Worm (Caenorhabditis elegans) whole organism, young adult: ENCODE results near the gene C35D10.5.

Source experiments
- B0019.2 ChIP-seq: fragments of 200-800 bp; sonication (Bioruptor generic); conservative IDR thresholded peaks from 2 replicates; pipeline ENCODE4 v1.3.6; 2022; ENCODE audit warnings: missing genetic modification reagents, missing genetic modification characterization, missing compliant biosample characterization
- B0261.1 ChIP-seq: sonication (generic microtip); optimal IDR thresholded peaks from 2 replicates; lab custom pipeline; 2016; ENCODE audit warnings: mild to moderate bottlenecking, missing genetic modification characterization, moderate library complexity, missing compliant biosample characterization
- C06A6.2 ChIP-seq: fragments of 200-800 bp; sonication (Bioruptor generic); conservative IDR thresholded peaks from 2 replicates; pipeline ENCODE4 v1.3.6; 2022; ENCODE audit warnings: missing genetic modification characterization, missing compliant biosample characterization
- F10E7.11 ChIP-seq: sonication (generic microtip); optimal IDR thresholded peaks from 2 replicates; lab custom pipeline; 2017; ENCODE audit warnings: mild to moderate bottlenecking, missing genetic modification characterization, moderate library complexity, missing compliant biosample characterization
- F37B4.10 ChIP-seq: fragments of 200-800 bp; sonication (Bioruptor generic); IDR thresholded peaks from 2 replicates; pipeline ENCODE4 v1.3.6; 2022; ENCODE audit warnings: missing genetic modification characterization, missing compliant biosample characterization
- T26A5.8 ChIP-seq: sonication (generic microtip); optimal IDR thresholded peaks from 2 replicates; lab custom pipeline; 2016; ENCODE audit warnings: missing genetic modification characterization, missing compliant biosample characterization
- Y53G8AR.9 ChIP-seq: fragments of 200-800 bp; sonication (Bioruptor generic); conservative IDR thresholded peaks from 2 replicates; pipeline ENCODE4 v1.3.6; 2022; ENCODE audit warnings: missing genetic modification reagents, missing genetic modification characterization, missing compliant biosample characterization
- Y79H2A.3 ChIP-seq: fragments of 200-800 bp; sonication (Bioruptor generic); conservative IDR thresholded peaks from 2 replicates; pipeline ENCODE4 v1.3.6; 2022; ENCODE audit warnings: missing genetic modification reagents, missing genetic modification characterization, missing compliant biosample characterization
- Y95B8A.8 ChIP-seq: fragments of 200-800 bp; sonication (Bioruptor generic); IDR thresholded peaks from 2 replicates; pipeline ENCODE4 v1.3.6; 2022; ENCODE audit warnings: missing genetic modification reagents, missing genetic modification characterization, missing compliant biosample characterization
- ZK185.1 ChIP-seq: sonication (generic microtip); optimal IDR thresholded peaks from 2 replicates; lab custom pipeline; 2016; ENCODE audit warnings: mild to moderate bottlenecking, missing genetic modification characterization, missing compliant biosample characterization; ENCODE audit not compliant: poor library complexity, severe bottlenecking
- akir-1 ChIP-seq: fragments of 200-800 bp; sonication (Bioruptor generic); optimal IDR thresholded peaks from 2 replicates; lab custom pipeline; 2018; ENCODE audit warnings: mild to moderate bottlenecking, missing genetic modification characterization, moderate library complexity, missing compliant biosample characterization
- attf-5 ChIP-seq: fragments of 200-800 bp; sonication (Bioruptor generic); optimal IDR thresholded peaks from 2 replicates; lab custom pipeline; 2018; ENCODE audit warnings: mild to moderate bottlenecking, missing genetic modification characterization, missing compliant biosample characterization
- attf-6 ChIP-seq: fragments of 200-800 bp; sonication (Bioruptor generic); IDR thresholded peaks from 2 replicates; pipeline ENCODE4 v1.3.6; 2022; ENCODE audit warnings: missing genetic modification reagents, missing genetic modification characterization, missing compliant biosample characterization
- bed-1 ChIP-seq: fragments of 200-800 bp; sonication (Bioruptor generic); IDR thresholded peaks from 2 replicates; pipeline ENCODE4 v1.3.6; 2022; ENCODE audit warnings: missing genetic modification reagents, missing genetic modification characterization, missing compliant biosample characterization
- ceh-100 ChIP-seq: fragments of 200-800 bp; sonication (Bioruptor generic); IDR thresholded peaks from 2 replicates; pipeline ENCODE4 v1.3.6; 2022; ENCODE audit warnings: missing genetic modification reagents, missing genetic modification characterization, missing compliant biosample characterization
- ceh-27 ChIP-seq: fragments of 200-800 bp; sonication (Bioruptor generic); optimal IDR thresholded peaks from 2 replicates; lab custom pipeline; 2018; ENCODE audit warnings: mild to moderate bottlenecking, missing genetic modification characterization, moderate library complexity, missing compliant biosample characterization
- ceh-58 ChIP-seq: fragments of 200-800 bp; sonication (Bioruptor generic); IDR thresholded peaks from 2 replicates; pipeline ENCODE4 v1.3.6; 2022; ENCODE audit warnings: missing genetic modification characterization, missing compliant biosample characterization
- efl-1 ChIP-seq: fragments of 150-350 bp; optimal IDR thresholded peaks from 2 replicates; lab custom pipeline; 2014; ENCODE audit warnings: missing biosample characterization, missing genetic modification reagents, missing genetic modification characterization
- egrh-3 ChIP-seq: fragments of 200-800 bp; sonication (Bioruptor generic); IDR thresholded peaks from 2 replicates; pipeline ENCODE4 v1.3.6; 2022; ENCODE audit warnings: missing genetic modification reagents, missing genetic modification characterization, missing compliant biosample characterization
- gei-17 ChIP-seq: fragments of 200-800 bp; sonication (Bioruptor generic); optimal IDR thresholded peaks from 2 replicates; lab custom pipeline; 2018; ENCODE audit warnings: mild to moderate bottlenecking, missing genetic modification characterization, missing compliant biosample characterization
- hlh-12 ChIP-seq: sonication (generic microtip); optimal IDR thresholded peaks from 2 replicates; lab custom pipeline; 2016; ENCODE audit warnings: missing genetic modification characterization, missing compliant biosample characterization
- hlh-26 ChIP-seq: fragments of 200-800 bp; sonication (Bioruptor generic); conservative IDR thresholded peaks from 2 replicates; pipeline ENCODE4 v1.3.6; 2022; ENCODE audit warnings: missing genetic modification reagents, missing genetic modification characterization, missing compliant biosample characterization
- hmg-20 ChIP-seq: fragments of 200-800 bp; sonication (Bioruptor generic); IDR thresholded peaks from 2 replicates; pipeline ENCODE4 v1.3.6; 2022; ENCODE audit warnings: missing genetic modification reagents, missing genetic modification characterization, missing compliant biosample characterization
- hrde-1 ChIP-seq: sonication (generic microtip); optimal IDR thresholded peaks from 2 replicates; lab custom pipeline; 2016; ENCODE audit warnings: missing genetic modification characterization, mild to moderate bottlenecking, missing compliant biosample characterization, moderate library complexity, missing genotype, missing genetic modification reagents, borderline replicate concordance
- hsf-1 ChIP-seq: fragments of 200-800 bp; sonication (Bioruptor generic); IDR thresholded peaks from 2 replicates; pipeline ENCODE4 v1.3.6; 2022; ENCODE audit warnings: missing genetic modification reagents, missing genetic modification characterization, missing compliant biosample characterization
- let-607 ChIP-seq, 2 experiments: fragments of 200-800 bp in 1 of 2; sonication (Bioruptor generic) in 1 of 2; sonication (generic microtip) in 1 of 2; optimal IDR thresholded peaks; 2 replicates each; lab custom pipeline; 2016 to 2018; ENCODE audit warnings: mild to moderate bottlenecking in 2 of 2, missing compliant biosample characterization in 2 of 2, missing genetic modification characterization in 2 of 2, moderate library complexity in 2 of 2, missing genotype in 1 of 2
- mes-4 ChIP-seq: sonication (generic microtip); optimal IDR thresholded peaks from 2 replicates; lab custom pipeline; 2016; ENCODE audit warnings: missing genotype, missing genetic modification characterization, missing compliant biosample characterization
- mxl-1 ChIP-seq: sonication (generic microtip); optimal IDR thresholded peaks from 2 replicates; lab custom pipeline; 2016; ENCODE audit warnings: missing genetic modification characterization, missing compliant biosample characterization
- nfyb-1 ChIP-seq: fragments of 200-800 bp; sonication (Bioruptor generic); IDR thresholded peaks from 2 replicates; pipeline ENCODE4 v1.3.6; 2022; ENCODE audit warnings: missing genetic modification reagents, missing genetic modification characterization, missing compliant biosample characterization
- nhr-27 ChIP-seq: fragments of 200-800 bp; sonication (Bioruptor generic); optimal IDR thresholded peaks from 2 replicates; lab custom pipeline; 2018; ENCODE audit warnings: mild to moderate bottlenecking, missing genetic modification characterization, moderate library complexity, missing compliant biosample characterization
- nhr-80 ChIP-seq: sonication (generic microtip); optimal IDR thresholded peaks from 2 replicates; lab custom pipeline; 2016; ENCODE audit warnings: missing genetic modification characterization, missing compliant biosample characterization
- pbrm-1 ChIP-seq: fragments of 200-800 bp; sonication (Bioruptor generic); IDR thresholded peaks from 2 replicates; pipeline ENCODE4 v1.3.6; 2022; ENCODE audit warnings: missing genetic modification reagents, missing genetic modification characterization, missing compliant biosample characterization
- pha-4 ChIP-seq: fragments of 150-350 bp; sonication (generic microtip); optimal IDR thresholded peaks from 2 replicates; lab custom pipeline; 2014; ENCODE audit warnings: missing biosample characterization, missing genetic modification reagents, missing genetic modification characterization
- rec-8 ChIP-seq, 2 experiments: sonication (generic microtip); optimal IDR thresholded peaks; 2 replicates each; lab custom pipeline; 2016; ENCODE audit warnings: mild to moderate bottlenecking in 2 of 2, missing genetic modification characterization in 2 of 2, missing genetic modification reagents in 2 of 2, missing genotype in 2 of 2, missing biosample characterization in 1 of 2, missing compliant biosample characterization in 1 of 2, moderate library complexity in 1 of 2
- sea-2 ChIP-seq: fragments of 200-800 bp; sonication (Bioruptor generic); IDR thresholded peaks from 2 replicates; pipeline ENCODE4 v1.3.6; 2022; ENCODE audit warnings: missing genetic modification characterization, missing compliant biosample characterization
- snpc-1.3 ChIP-seq: sonication (generic microtip); optimal IDR thresholded peaks from 2 replicates; lab custom pipeline; 2017; ENCODE audit warnings: missing genetic modification characterization, mild to moderate bottlenecking, missing compliant biosample characterization, antibody characterized with exemption, moderate library complexity, missing genotype, missing genetic modification reagents; ENCODE audit not compliant: insufficient read depth
- sptf-2 ChIP-seq: fragments of 200-800 bp; sonication (Bioruptor generic); optimal IDR thresholded peaks from 2 replicates; lab custom pipeline; 2018; ENCODE audit warnings: mild to moderate bottlenecking, missing genetic modification characterization, missing compliant biosample characterization
- tbx-9 ChIP-seq: sonication (generic microtip); optimal IDR thresholded peaks from 2 replicates; lab custom pipeline; 2016; ENCODE audit warnings: borderline replicate concordance, missing genetic modification characterization, inconsistent platforms, missing compliant biosample characterization
- zfh-2 ChIP-seq: fragments of 200-800 bp; sonication (Bioruptor generic); conservative IDR thresholded peaks from 2 replicates; pipeline ENCODE4 v1.3.6; 2022; ENCODE audit warnings: missing genetic modification reagents, missing genetic modification characterization, missing compliant biosample characterization

C35D10.5 gene

DNA sequence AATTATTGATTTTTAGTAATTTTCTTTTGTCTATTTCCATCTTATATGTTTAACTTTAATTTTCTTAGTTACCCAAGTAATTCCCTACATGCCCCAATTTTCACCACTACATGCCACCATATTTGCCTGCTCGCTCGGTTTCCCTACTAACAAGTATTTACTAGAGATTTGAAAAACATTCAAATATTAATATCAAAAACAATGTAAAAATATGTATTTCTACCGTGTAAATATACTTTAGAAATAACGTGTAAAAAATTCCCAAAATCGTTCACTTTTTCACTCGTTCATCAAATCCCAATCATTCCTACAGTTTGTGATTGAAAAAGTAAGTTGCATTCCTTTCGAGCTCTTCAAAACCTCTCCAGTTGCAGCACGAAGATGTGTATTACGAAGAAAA lies 35.5 kb upstream of the C35D10.5 start, which contains the start of gene F26A1.3:
Gene F26A1.3, plus strand, starts transcription at position 301 of the 400 bp plus-strand sequence.
- TF ChIP-seq ZK185.1 (tag; lab: Kevin White, UChicago) (no peak), T26A5.8 (tag; lab: Kevin White, UChicago) (no peak), B0261.1 (no peak)

- TF ChIP-seq Y53G8AR.9 (GFP tag; lab: Robert Waterston, UW) (no peak), mxl-1 (tag; lab: Kevin White, UChicago) (no peak), hlh-26 (no peak), F37B4.10 (GFP tag; lab: Robert Waterston, UW) (no peak), ceh-100 (GFP tag; lab: Robert Waterston, UW) (no peak), gei-17 (GFP tag; lab: Kevin White, UChicago) (no peak), egrh-3 (GFP tag; lab: Robert Waterston, UW) (no peak), Y95B8A.8 (GFP tag; lab: Robert Waterston, UW) (no peak), F10E7.11 (tag; lab: Kevin White, UChicago) (no peak), C06A6.2 (GFP tag; lab: Robert Waterston, UW) (no peak), efl-1 (GFP tag; lab: Kevin White, UChicago) (no peak), hsf-1 (GFP tag; lab: Robert Waterston, UW) (no peak), snpc-1.3 (tag; lab: Kevin White, UChicago) (no peak), zfh-2 (GFP tag; lab: Robert Waterston, UW) (no peak), let-607 (tag; optimal IDR thresholded peaks at IDR 0.05; lab: Kevin White, UChicago) (no peak), bed-1 (GFP tag; lab: Robert Waterston, UW) (no peak)
Measured at ce11 chrIII:4829440-4829839, 32.7 kb upstream of the C35D10.5 start, which contains the start of gene F26A1.9. Gene F26A1.9 (minus strand): TSS chrIII:4829540.

ce11 chrIII:4830207-4830606 lies 31.9 kb upstream of the C35D10.5 start, which contains the start of gene nspd-9:
Gene nspd-9 (minus strand): TSS chrIII:4830307.
- TF ChIP-seq F10E7.11 (tag; lab: Kevin White, UChicago) (no peak), ZK185.1 (tag; lab: Kevin White, UChicago) (no peak), efl-1 (GFP tag; lab: Kevin White, UChicago) (no peak), ceh-58 (no peak), hmg-20 (no peak), hrde-1 (tag; lab: Kevin White, UChicago) (no peak), sea-2 (GFP tag; lab: Robert Waterston, UW) (no peak), sptf-2 (GFP tag; lab: Kevin White, UChicago) (no peak), rec-8 (tag; optimal IDR thresholded peaks at IDR 0.05; lab: Kevin White, UChicago) (no peak), akir-1 (no peak), tbx-9 (no peak), nhr-80 (tag; lab: Kevin White, UChicago) (no peak), attf-6 (GFP tag; lab: Robert Waterston, UW) (no peak), B0019.2 (GFP tag; lab: Robert Waterston, UW) (no peak), nfyb-1 (GFP tag; lab: Robert Waterston, UW) (no peak), Y53G8AR.9 (GFP tag; lab: Robert Waterston, UW) (no peak), pha-4 (tag; lab: Kevin White, UChicago) (no peak)

ce11 chrIII:4837429-4837828 lies 24.7 kb upstream of the C35D10.5 start, which contains the start of the genes acbp-7 and F26A1.19:
Gene acbp-7 (plus strand): TSS chrIII:4837729.
Gene F26A1.19 (plus strand): TSS chrIII:4837731.
- TF ChIP-seq nhr-27 (tag; lab: Kevin White, UChicago) (no peak), ceh-27 (GFP tag; lab: Kevin White, UChicago) (no peak), pbrm-1 (no peak), ZK185.1 (tag; lab: Kevin White, UChicago) (no peak), akir-1 (no peak), attf-5 (GFP tag; lab: Kevin White, UChicago) (no peak), mes-4 (tag; lab: Kevin White, UChicago) (no peak), Y79H2A.3 (GFP tag; lab: Robert Waterston, UW) (no peak), hlh-12 (tag; lab: Kevin White, UChicago) (no peak)
- TF ChIP-seq, all 124 proteins: peak for 0
